Worm (Caenorhabditis elegans) whole organism, late embryonic: ENCODE results near the gene T12D8.5.

Source experiments
- ama-1 ChIP-seq: fragments of 150-350 bp; optimal IDR thresholded peaks from 2 replicates; lab custom pipeline; 2014
- hlh-13 ChIP-seq: fragments of 200-800 bp; sonication (Bioruptor generic); optimal IDR thresholded peaks from 2 replicates; lab custom pipeline; 2018; ENCODE audit warnings: mild to moderate bottlenecking, missing genetic modification characterization, missing compliant biosample characterization
- nfya-1 ChIP-seq: sonication (generic microtip); optimal IDR thresholded peaks from 2 replicates; lab custom pipeline; 2017; ENCODE audit warnings: missing genetic modification characterization, mild to moderate bottlenecking, missing compliant biosample characterization, antibody characterized with exemption, moderate library complexity
- nhr-11 ChIP-seq: fragments of 150-350 bp; optimal IDR thresholded peaks from 2 replicates; lab custom pipeline; 2014; ENCODE audit warnings: missing biosample characterization, missing genetic modification characterization
- pha-4 ChIP-seq: fragments of 150-350 bp; optimal IDR thresholded peaks from 2 replicates; lab custom pipeline; 2018; ENCODE audit warnings: missing biosample characterization, missing genetic modification reagents, missing genetic modification characterization
- unc-42 ChIP-seq: sonication (generic microtip); optimal IDR thresholded peaks from 2 replicates; lab custom pipeline; 2016; ENCODE audit warnings: missing genotype, missing genetic modification characterization, missing compliant biosample characterization
- ztf-16 ChIP-seq: sonication (generic microtip); optimal IDR thresholded peaks from 2 replicates; lab custom pipeline; 2017; ENCODE audit warnings: missing genetic modification characterization, missing compliant biosample characterization

ce11 chrIII:13641588-13641987, 15.0 kb upstream of the T12D8.5 start, which contains the start of gene acbp-5:
- TF ChIP-seq nfya-1 (tag; lab: Kevin White, UChicago) (no peak), ama-1 (no peak), ztf-16 (no peak), pha-4 (no peak), nhr-11 (tag; lab: Kevin White, UChicago) (no peak), hlh-13 (GFP tag; lab: Kevin White, UChicago) (no peak), unc-42 (tag; lab: Kevin White, UChicago) (no peak)
